Worm (Caenorhabditis elegans) whole organism, young adult: ENCODE measurements around the gene sid-3.
A peak's percentile ranks its signal among the peaks of the same experiment; 100 is the strongest.

Source experiments
- B0019.2 ChIP-seq: fragments of 200-800 bp; sonication (Bioruptor generic); conservative IDR thresholded peaks from 2 replicates; pipeline ENCODE4 v1.3.6; 2022; ENCODE audit warnings: missing genetic modification reagents, missing genetic modification characterization, missing compliant biosample characterization
- B0035.1 ChIP-seq: sonication (generic microtip); optimal IDR thresholded peaks from 2 replicates; lab custom pipeline; 2016; ENCODE audit warnings: missing genetic modification characterization, mild to moderate bottlenecking, missing compliant biosample characterization, missing genotype, missing genetic modification reagents
- F23B12.7 ChIP-seq: sonication (generic microtip); optimal IDR thresholded peaks from 2 replicates; lab custom pipeline; 2017; ENCODE audit warnings: missing genetic modification characterization, mild to moderate bottlenecking, missing compliant biosample characterization, antibody characterized with exemption, moderate library complexity; ENCODE audit not compliant: insufficient read depth
- F49E8.2 ChIP-seq: sonication (generic microtip); optimal IDR thresholded peaks from 3 replicates; lab custom pipeline; 2017; ENCODE audit warnings: missing genetic modification characterization, mild to moderate bottlenecking, missing compliant biosample characterization, antibody characterized with exemption, moderate library complexity; ENCODE audit not compliant: insufficient read depth
- K11D2.4 ChIP-seq: fragments of 200-800 bp; sonication (Bioruptor generic); IDR thresholded peaks from 2 replicates; pipeline ENCODE4 v1.3.6; 2022; ENCODE audit warnings: missing genetic modification reagents, missing genetic modification characterization, missing compliant biosample characterization
- T07F8.4 ChIP-seq: sonication (generic microtip); optimal IDR thresholded peaks from 2 replicates; lab custom pipeline; 2016; ENCODE audit warnings: mild to moderate bottlenecking, missing genetic modification characterization, moderate library complexity, missing compliant biosample characterization
- T26A5.8 ChIP-seq: sonication (generic microtip); optimal IDR thresholded peaks from 2 replicates; lab custom pipeline; 2016; ENCODE audit warnings: missing genetic modification characterization, missing compliant biosample characterization
- Y56A3A.18 ChIP-seq: fragments of 200-800 bp; sonication (Bioruptor generic); IDR thresholded peaks from 2 replicates; pipeline ENCODE4 v1.3.6; 2022; ENCODE audit warnings: missing genetic modification reagents, missing genetic modification characterization, missing compliant biosample characterization
- Y79H2A.3 ChIP-seq: fragments of 200-800 bp; sonication (Bioruptor generic); conservative IDR thresholded peaks from 2 replicates; pipeline ENCODE4 v1.3.6; 2022; ENCODE audit warnings: missing genetic modification reagents, missing genetic modification characterization, missing compliant biosample characterization
- ZK185.1 ChIP-seq: sonication (generic microtip); optimal IDR thresholded peaks from 2 replicates; lab custom pipeline; 2016; ENCODE audit warnings: mild to moderate bottlenecking, missing genetic modification characterization, missing compliant biosample characterization; ENCODE audit not compliant: poor library complexity, severe bottlenecking
- ama-1 ChIP-seq, 3 experiments: fragments of 150-350 bp in 1 of 3; sonication (generic microtip) in 2 of 3; optimal IDR thresholded peaks; 2 replicates each; lab custom pipeline; 2014 to 2018; ENCODE audit warnings: missing biosample characterization in 2 of 3, missing genetic modification characterization in 2 of 3, missing genetic modification reagents in 2 of 3
- aptf-2 ChIP-seq: fragments of 200-800 bp; sonication (Bioruptor generic); conservative IDR thresholded peaks from 2 replicates; pipeline ENCODE4 v1.3.6; 2022; ENCODE audit warnings: missing genetic modification reagents, missing genetic modification characterization, missing compliant biosample characterization
- athp-1 ChIP-seq: sonication (generic microtip); optimal IDR thresholded peaks from 2 replicates; lab custom pipeline; 2017; ENCODE audit warnings: mild to moderate bottlenecking, missing genetic modification characterization, missing compliant biosample characterization
- attf-3 ChIP-seq: fragments of 200-800 bp; sonication (Bioruptor generic); conservative IDR thresholded peaks from 2 replicates; pipeline ENCODE4 v1.3.6; 2022; ENCODE audit warnings: missing genetic modification reagents, missing genetic modification characterization, missing compliant biosample characterization
- attf-5 ChIP-seq: fragments of 200-800 bp; sonication (Bioruptor generic); optimal IDR thresholded peaks from 2 replicates; lab custom pipeline; 2018; ENCODE audit warnings: mild to moderate bottlenecking, missing genetic modification characterization, missing compliant biosample characterization
- bed-2 ChIP-seq: fragments of 200-800 bp; sonication (Bioruptor generic); IDR thresholded peaks from 2 replicates; pipeline ENCODE4 v1.3.6; 2022; ENCODE audit warnings: missing genetic modification reagents, missing genetic modification characterization, missing compliant biosample characterization
- cebp-1 ChIP-seq, 2 experiments: fragments of 200-800 bp in 1 of 2; sonication (Bioruptor generic) in 1 of 2; sonication (generic microtip) in 1 of 2; IDR thresholded peaks in 1 of 2; optimal IDR thresholded peaks in 1 of 2; 2 replicates each; pipeline versions ENCODE4 v1.3.6 to Lab custom; 2017 to 2022; ENCODE audit warnings: missing compliant biosample characterization in 2 of 2, missing genetic modification characterization in 2 of 2, mild to moderate bottlenecking in 1 of 2, missing genetic modification reagents in 1 of 2, moderate library complexity in 1 of 2
- ceh-27 ChIP-seq: fragments of 200-800 bp; sonication (Bioruptor generic); optimal IDR thresholded peaks from 2 replicates; lab custom pipeline; 2018; ENCODE audit warnings: mild to moderate bottlenecking, missing genetic modification characterization, moderate library complexity, missing compliant biosample characterization
- dox-1 ChIP-seq: fragments of 200-800 bp; sonication (Bioruptor generic); IDR thresholded peaks from 2 replicates; pipeline ENCODE4 v1.3.6; 2022; ENCODE audit warnings: missing genetic modification reagents, missing genetic modification characterization, missing compliant biosample characterization
- egl-44 ChIP-seq: fragments of 200-800 bp; sonication (Bioruptor generic); IDR thresholded peaks from 2 replicates; pipeline ENCODE4 v1.3.6; 2022; ENCODE audit warnings: missing genetic modification reagents, missing genetic modification characterization, missing compliant biosample characterization
- egrh-3 ChIP-seq: fragments of 200-800 bp; sonication (Bioruptor generic); IDR thresholded peaks from 2 replicates; pipeline ENCODE4 v1.3.6; 2022; ENCODE audit warnings: missing genetic modification reagents, missing genetic modification characterization, missing compliant biosample characterization
- hmg-1.2 ChIP-seq: fragments of 200-800 bp; sonication (Bioruptor generic); IDR thresholded peaks from 2 replicates; pipeline ENCODE4 v1.3.6; 2022; ENCODE audit warnings: missing genetic modification reagents, missing genetic modification characterization, missing compliant biosample characterization
- hsf-1 ChIP-seq: fragments of 200-800 bp; sonication (Bioruptor generic); IDR thresholded peaks from 2 replicates; pipeline ENCODE4 v1.3.6; 2022; ENCODE audit warnings: missing genetic modification reagents, missing genetic modification characterization, missing compliant biosample characterization
- let-526 ChIP-seq: fragments of 200-800 bp; sonication (Bioruptor generic); IDR thresholded peaks from 2 replicates; pipeline ENCODE4 v1.3.6; 2022; ENCODE audit warnings: missing genetic modification reagents, missing genetic modification characterization, missing compliant biosample characterization
- lin-35 ChIP-seq, 3 experiments: fragments of 150-350 bp in 2 of 3; sonication (generic microtip) in 1 of 3; optimal IDR thresholded peaks; 2 replicates each; lab custom pipeline; 2014 to 2018; ENCODE audit warnings: missing biosample characterization in 3 of 3, missing genetic modification characterization in 3 of 3, missing genetic modification reagents in 3 of 3
- lin-40 ChIP-seq: sonication (generic microtip); optimal IDR thresholded peaks from 2 replicates; lab custom pipeline; 2016; ENCODE audit warnings: missing genetic modification characterization, mild to moderate bottlenecking, missing compliant biosample characterization, missing genotype, missing genetic modification reagents
- lir-1 ChIP-seq: fragments of 200-800 bp; sonication (Bioruptor generic); conservative IDR thresholded peaks from 2 replicates; pipeline ENCODE4 v1.3.6; 2022; ENCODE audit warnings: missing genetic modification reagents, missing genetic modification characterization, missing compliant biosample characterization
- mcd-1 ChIP-seq: fragments of 200-800 bp; sonication (Bioruptor generic); IDR thresholded peaks from 2 replicates; pipeline ENCODE4 v1.3.6; 2022; ENCODE audit warnings: missing genetic modification reagents, missing genetic modification characterization, missing compliant biosample characterization
- mxl-1 ChIP-seq: sonication (generic microtip); optimal IDR thresholded peaks from 2 replicates; lab custom pipeline; 2016; ENCODE audit warnings: missing genetic modification characterization, missing compliant biosample characterization
- nfya-1 ChIP-seq: sonication (generic microtip); optimal IDR thresholded peaks from 2 replicates; lab custom pipeline; 2017; ENCODE audit warnings: antibody characterized with exemption, missing compliant biosample characterization, missing genetic modification characterization, borderline replicate concordance; ENCODE audit not compliant: insufficient read depth
- nfyb-1 ChIP-seq: fragments of 200-800 bp; sonication (Bioruptor generic); IDR thresholded peaks from 2 replicates; pipeline ENCODE4 v1.3.6; 2022; ENCODE audit warnings: missing genetic modification reagents, missing genetic modification characterization, missing compliant biosample characterization
- nhr-120 ChIP-seq: fragments of 200-800 bp; sonication (Bioruptor generic); IDR thresholded peaks from 2 replicates; pipeline ENCODE4 v1.3.6; 2022; ENCODE audit warnings: missing genetic modification characterization, missing compliant biosample characterization
- nhr-27 ChIP-seq: fragments of 200-800 bp; sonication (Bioruptor generic); optimal IDR thresholded peaks from 2 replicates; lab custom pipeline; 2018; ENCODE audit warnings: mild to moderate bottlenecking, missing genetic modification characterization, moderate library complexity, missing compliant biosample characterization
- pbrm-1 ChIP-seq: fragments of 200-800 bp; sonication (Bioruptor generic); IDR thresholded peaks from 2 replicates; pipeline ENCODE4 v1.3.6; 2022; ENCODE audit warnings: missing genetic modification reagents, missing genetic modification characterization, missing compliant biosample characterization
- repo-1 ChIP-seq: sonication (generic microtip); optimal IDR thresholded peaks from 2 replicates; lab custom pipeline; 2017; ENCODE audit warnings: mild to moderate bottlenecking, missing genetic modification characterization, missing compliant biosample characterization
- sdz-38 ChIP-seq: sonication (generic microtip); optimal IDR thresholded peaks from 2 replicates; lab custom pipeline; 2016; ENCODE audit warnings: missing genotype, missing genetic modification characterization, missing compliant biosample characterization
- tbp1 ChIP-seq: fragments of 200-800 bp; sonication (Bioruptor generic); optimal IDR thresholded peaks from 2 replicates; lab custom pipeline; 2018; ENCODE audit warnings: mild to moderate bottlenecking, missing genetic modification characterization, missing compliant biosample characterization
- tbx-9 ChIP-seq: sonication (generic microtip); optimal IDR thresholded peaks from 2 replicates; lab custom pipeline; 2016; ENCODE audit warnings: borderline replicate concordance, missing genetic modification characterization, inconsistent platforms, missing compliant biosample characterization
- unc-62 ChIP-seq: fragments of 150-350 bp; optimal IDR thresholded peaks from 2 replicates; lab custom pipeline; 2014; ENCODE audit warnings: missing biosample characterization, missing genetic modification reagents, missing genetic modification characterization
- xnd-1 ChIP-seq: sonication (generic microtip); optimal IDR thresholded peaks from 2 replicates; lab custom pipeline; 2016; ENCODE audit warnings: missing genotype, missing genetic modification reagents, missing genetic modification characterization, missing compliant biosample characterization
- ztf-18 ChIP-seq: sonication (generic microtip); optimal IDR thresholded peaks from 2 replicates; lab custom pipeline; 2016; ENCODE audit warnings: missing genotype, mild to moderate bottlenecking, missing genetic modification characterization, missing compliant biosample characterization
- ztf-26 ChIP-seq: sonication (generic microtip); optimal IDR thresholded peaks from 2 replicates; lab custom pipeline; 2017; ENCODE audit warnings: missing genetic modification characterization, missing compliant biosample characterization
- ztf-28 ChIP-seq: fragments of 200-800 bp; sonication (Bioruptor generic); IDR thresholded peaks from 2 replicates; pipeline ENCODE4 v1.3.6; 2022; ENCODE audit warnings: missing genetic modification reagents, missing genetic modification characterization, missing compliant biosample characterization
- ztf-3 ChIP-seq: fragments of 200-800 bp; sonication (Bioruptor generic); optimal IDR thresholded peaks from 2 replicates; lab custom pipeline; 2018; ENCODE audit warnings: mild to moderate bottlenecking, missing genetic modification characterization, missing compliant biosample characterization
- ztf-6 ChIP-seq: fragments of 200-800 bp; sonication (Bioruptor generic); IDR thresholded peaks from 2 replicates; pipeline ENCODE4 v1.3.6; 2022; ENCODE audit warnings: missing genetic modification reagents, missing genetic modification characterization, missing compliant biosample characterization

sid-3 gene

ce11 chrX:17181220-17181619 is 5.0 kb upstream of the sid-3 start (continued):
- TF ChIP-seq bed-2 (GFP tag; lab: Robert Waterston, UW) (no peak), Y56A3A.18 (0 out of 2 replicates have a peak, but pooled peaks have one; percentile 23), ztf-3 (GFP tag; lab: Kevin White, UChicago) (no peak), sdz-38 (tag; lab: Kevin White, UChicago) (no peak), ceh-27 (GFP tag; lab: Kevin White, UChicago) (peak; percentile 9), mxl-1 (tag; lab: Kevin White, UChicago) (no peak), pbrm-1 (GFP tag; lab: Robert Waterston, UW) (0 out of 2 replicates have a peak, but pooled peaks have one; percentile 22), ZK185.1 (tag; lab: Kevin White, UChicago) (peak; percentile 38), Y79H2A.3 (GFP tag; lab: Robert Waterston, UW) (no peak), B0019.2 (GFP tag; lab: Robert Waterston, UW) (no peak), unc-62 (GFP tag; lab: Kevin White, UChicago) (no peak), F23B12.7 (tag; lab: Kevin White, UChicago) (peak; percentile 47), tbx-9 (tag; lab: Kevin White, UChicago) (no peak), ztf-18 (tag; lab: Kevin White, UChicago) (no peak), ama-1 (optimal IDR thresholded peaks at IDR 0.05; lab: Kevin White, UChicago) (no peak), ama-1 (GFP tag; optimal IDR thresholded peaks at IDR 0.05; lab: Kevin White, UChicago) (no peak), nhr-120 (GFP tag; lab: Robert Waterston, UW) (no peak), ztf-26 (tag; lab: Kevin White, UChicago) (no peak)

DNA sequence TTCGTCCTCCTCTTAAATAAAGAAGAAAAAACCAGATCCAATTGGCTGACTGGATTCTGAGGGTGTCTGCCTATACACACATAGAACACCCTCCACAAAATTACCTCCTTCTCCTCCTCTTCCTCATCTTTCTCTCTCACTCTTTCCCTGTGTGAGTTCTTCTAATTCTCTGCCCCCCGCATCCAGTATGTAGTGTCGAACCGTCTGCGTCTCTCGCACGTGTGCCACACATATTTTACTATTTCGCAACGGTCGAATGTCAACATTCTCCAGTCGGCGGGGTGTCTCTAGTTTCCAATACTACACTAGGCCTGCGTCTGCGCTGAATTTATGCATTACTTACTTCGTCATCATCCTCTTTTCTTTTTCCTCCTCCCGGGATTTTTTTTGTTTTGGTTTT is 1.8 kb upstream of the sid-3 start:
- no peak for TF ChIP-seq aptf-2 (GFP tag; lab: Robert Waterston, UW)
- no peak for TF ChIP-seq egrh-3 (GFP tag; lab: Robert Waterston, UW)
- TF ChIP-seq lin-40 (tag; lab: Kevin White, UChicago), result peak; percentile 60
- TF ChIP-seq cebp-1 (GFP tag; IDR thresholded peaks at IDR 0.05; lab: Robert Waterston, UW), result peak; percentile 97
- peak; percentile 99 for TF ChIP-seq cebp-1 (tag; optimal IDR thresholded peaks at IDR 0.05; lab: Kevin White, UChicago)
- TF ChIP-seq egl-44, result no peak
- no peak for TF ChIP-seq ztf-28 (GFP tag; lab: Robert Waterston, UW)
- TF ChIP-seq nfyb-1 (GFP tag; lab: Robert Waterston, UW), result 0 out of 2 replicates have a peak, but pooled peaks have one; percentile 56
- no peak for TF ChIP-seq lir-1
- TF ChIP-seq attf-5 (GFP tag; lab: Kevin White, UChicago), result peak; percentile 33
- no peak for TF ChIP-seq F49E8.2 (tag; lab: Kevin White, UChicago)
- TF ChIP-seq nhr-27 (tag; lab: Kevin White, UChicago), result no peak
- TF ChIP-seq K11D2.4 (GFP tag; lab: Robert Waterston, UW), result peak; percentile 50; the same call in 1 of the 2 replicates
- peak; percentile 87 for TF ChIP-seq hmg-1.2 (GFP tag; lab: Robert Waterston, UW)
- no peak for TF ChIP-seq hsf-1 (GFP tag; lab: Robert Waterston, UW)
- no peak for TF ChIP-seq repo-1 (tag; lab: Kevin White, UChicago)
- no peak for TF ChIP-seq mcd-1
- TF ChIP-seq attf-3, result no peak
- TF ChIP-seq let-526 (GFP tag; lab: Robert Waterston, UW), result no peak
- no peak for TF ChIP-seq ama-1 (optimal IDR thresholded peaks at IDR 0.05; lab: Kevin White, UChicago)
- no peak for TF ChIP-seq ama-1 (GFP tag; optimal IDR thresholded peaks at IDR 0.05; lab: Kevin White, UChicago)
- peak; percentile 29 for TF ChIP-seq ZK185.1 (tag; lab: Kevin White, UChicago)
- TF ChIP-seq dox-1 (GFP tag; lab: Robert Waterston, UW), result peak; percentile 77
- no peak for TF ChIP-seq xnd-1
- no peak for TF ChIP-seq Y79H2A.3 (GFP tag; lab: Robert Waterston, UW)
- no peak for TF ChIP-seq T07F8.4 (tag; lab: Kevin White, UChicago)
- no peak for TF ChIP-seq Y56A3A.18
- TF ChIP-seq T26A5.8 (tag; lab: Kevin White, UChicago), result no peak
- no peak for TF ChIP-seq tbp1 (GFP tag; lab: Kevin White, UChicago)
- TF ChIP-seq lin-35 (GFP tag; optimal IDR thresholded peaks at IDR 0.05; lab: Kevin White, UChicago), result peak in 1 of 3 experiments; percentile 28
- TF ChIP-seq athp-1, result no peak
- no peak for TF ChIP-seq ztf-18 (tag; lab: Kevin White, UChicago)
- TF ChIP-seq nfya-1, result no peak
- TF ChIP-seq B0035.1 (tag; lab: Kevin White, UChicago), result no peak
- no peak for TF ChIP-seq ztf-6
